Fruit fly (Drosophila melanogaster) Kc167 (cell line): ENCODE results near the gene alpha4GT1.

ENCODE experiments used
- Myc ChIP-seq: fragments of >200 bp; optimal IDR thresholded peaks from 2 replicates; lab custom pipeline; 2017; ENCODE audit warnings: missing external identifiers
- insv ChIP-seq: fragments of >200 bp; optimal IDR thresholded peaks from 3 replicates; lab custom pipeline; 2018; ENCODE audit warnings: missing external identifiers
- ttk ChIP-seq: sonication (Bioruptor generic); optimal IDR thresholded peaks from 2 replicates; lab custom pipeline; 2017; ENCODE audit warnings: missing external identifiers

dm6 chr2L:3055710-3056447 lies 32.9 kb upstream of the alpha4GT1 start:
- no peak for TF ChIP-seq insv (lab: Kevin White, UChicago)
- TF ChIP-seq Myc (lab: Kevin White, UChicago): no peak
- no peak for TF ChIP-seq ttk (lab: Kevin White, UChicago)
